Fruit fly (Drosophila melanogaster): ENCODE data around the gene snsl.

Gene snsl

dm6 chr2L:4907986-4908385 is 1.4 kb upstream of the snsl start (continued):
- TF ChIP-seq HLH54F (GFP tag; optimal IDR thresholded peaks at IDR 0.05) (no peak), CG18764 (GFP tag; optimal IDR thresholded peaks at IDR 0.05) (peak; percentile 41), dpn (GFP tag; optimal IDR thresholded peaks at IDR 0.05) (peak in 1 of 2 experiments; percentile 56), cg (GFP tag; optimal IDR thresholded peaks at IDR 0.05) (no peak), Hsf (GFP tag; optimal IDR thresholded peaks at IDR 0.05) (peak; percentile 47), CG18476 (GFP tag; optimal IDR thresholded peaks at IDR 0.05) (peak; percentile 0), vnd (GFP tag; IDR thresholded peaks at IDR 0.05; ENCODE audit: partially characterized antibody) (no peak), sima (GFP tag; optimal IDR thresholded peaks at IDR 0.05) (no peak), bcd (GFP tag; optimal IDR thresholded peaks at IDR 0.05) (peak; percentile 31), CG32767 (GFP tag; IDR thresholded peaks at IDR 0.05) (peak; percentile 77), bsh (GFP tag; optimal IDR thresholded peaks at IDR 0.05) (peak in 1 of 2 experiments; percentile 73), CG7987 (GFP tag; optimal IDR thresholded peaks at IDR 0.05) (peak; percentile 44), br (optimal IDR thresholded peaks at IDR 0.05) (no peak), HLH4C (GFP tag; IDR thresholded peaks at IDR 0.05; ENCODE audit: partially characterized antibody) (no peak), twi (tag; optimal IDR thresholded peaks at IDR 0.05) (no peak), PHDP (tag; optimal IDR thresholded peaks at IDR 0.05) (peak; percentile 87), gsb (GFP tag; IDR thresholded peaks at IDR 0.05) (no peak), zen2 (GFP tag; IDR thresholded peaks at IDR 0.05; ENCODE audit: partially characterized antibody) (no peak), lab (GFP tag; optimal IDR thresholded peaks at IDR 0.05) (peak; percentile 69), CG3407 (GFP tag; optimal IDR thresholded peaks at IDR 0.05) (peak; percentile 75), pb (GFP tag; optimal IDR thresholded peaks at IDR 0.05) (no peak), BEAF-32 (GFP tag; optimal IDR thresholded peaks at IDR 0.05) (no peak), CG34224 (GFP tag; IDR thresholded peaks at IDR 0.05; ENCODE audit: partially characterized antibody) (no peak), CG8924 (tag; optimal IDR thresholded peaks at IDR 0.05) (peak; percentile 79), CG12219 (GFP tag; optimal IDR thresholded peaks at IDR 0.05) (peak; percentile 67), zfh2 (GFP tag; optimal IDR thresholded peaks at IDR 0.05) (no peak), Hmx (GFP tag; optimal IDR thresholded peaks at IDR 0.05) (no peak), gfzf (GFP tag; optimal IDR thresholded peaks at IDR 0.05) (no peak), CG33213 (GFP tag; optimal IDR thresholded peaks at IDR 0.05) (no peak), onecut (GFP tag; IDR thresholded peaks at IDR 0.05) (peak; percentile 60), Ets65A (GFP tag) (peak; percentile 65), CG9437 (GFP tag; optimal IDR thresholded peaks at IDR 0.05) (peak; percentile 68), stwl (tag; optimal IDR thresholded peaks at IDR 0.05) (no peak), ato (GFP tag; IDR thresholded peaks at IDR 0.05; ENCODE audit: partially characterized antibody) (no peak), CG16813 (GFP tag; IDR thresholded peaks at IDR 0.05; ENCODE audit: partially characterized antibody) (no peak), al (GFP tag; IDR thresholded peaks at IDR 0.05) (no peak), hth (optimal IDR thresholded peaks at IDR 0.05) (no peak), CG14860 (GFP tag; IDR thresholded peaks at IDR 0.05; ENCODE audit: partially characterized antibody) (no peak), CG7786 (GFP tag; optimal IDR thresholded peaks at IDR 0.05) (no peak), CG12155 (GFP tag; optimal IDR thresholded peaks at IDR 0.05) (no peak), CG12659 (GFP tag; optimal IDR thresholded peaks at IDR 0.05) (peak; percentile 70), cwo (GFP tag; optimal IDR thresholded peaks at IDR 0.05) (peak; percentile 35), CG7839 (tag; optimal IDR thresholded peaks at IDR 0.05) (peak; percentile 70), ttk (GFP tag; IDR thresholded peaks at IDR 0.05) (peak; percentile 84), CG15479 (GFP tag; optimal IDR thresholded peaks at IDR 0.05) (no peak), CG4820 (GFP tag; optimal IDR thresholded peaks at IDR 0.05) (peak; percentile 41), CG11085 (GFP tag; IDR thresholded peaks at IDR 0.05) (no peak), CG17802 (tag; optimal IDR thresholded peaks at IDR 0.05) (no peak), CG10654 (GFP tag; optimal IDR thresholded peaks at IDR 0.05) (peak; percentile 53), lbe (GFP tag; optimal IDR thresholded peaks at IDR 0.05) (no peak), Oli (tag; optimal IDR thresholded peaks at IDR 0.05) (peak; percentile 86)

Measured in whole organism, embryonic.